Fruit fly (Drosophila melanogaster): Measurements from ENCODE around the gene Vps24.

- no peak for TF ChIP-seq ss (GFP tag; optimal IDR thresholded peaks at IDR 0.05)
- TF ChIP-seq CG11294 (GFP tag; IDR thresholded peaks at IDR 0.05) = peak; percentile 25; the same call in 1 of the 2 replicates
- no peak for TF ChIP-seq vri (GFP tag; optimal IDR thresholded peaks at IDR 0.05)
- no peak for TF ChIP-seq CG6276 (GFP tag; optimal IDR thresholded peaks at IDR 0.05)
Observed at dm6 chr3R:4333964-4334363, 23.2 kb upstream of the Vps24 start, which contains the start of gene CG9776.

Measured in whole organism, prepupa.